Fruit fly (Drosophila melanogaster): ENCODE data around the gene CG15546.

CG15546 gene

dm6 chr3R:30865365-30865770 is 10.6 kb downstream of the CG15546 start (continued):
- TF ChIP-seq Fer2 (tag; optimal IDR thresholded peaks at IDR 0.05) (no peak), CG30403 (GFP tag; optimal IDR thresholded peaks at IDR 0.05) (peak; percentile 14), CG17361 (GFP tag; IDR thresholded peaks at IDR 0.05) (0 out of 3 replicates have a peak, but pooled peaks have one; percentile 23), Sox102F (GFP tag; optimal IDR thresholded peaks at IDR 0.05) (peak; percentile 6), Mrtf (GFP tag; IDR thresholded peaks at IDR 0.05) (no peak), CG3163 (GFP tag; optimal IDR thresholded peaks at IDR 0.05) (no peak), CG33557 (GFP tag; optimal IDR thresholded peaks at IDR 0.05) (peak; percentile 55), HLH3B (GFP tag; IDR thresholded peaks at IDR 0.05) (peak; percentile 45), Rfx (GFP tag; IDR thresholded peaks at IDR 0.05) (no peak), Optix (GFP tag; IDR thresholded peaks at IDR 0.05) (no peak), NC2β (GFP tag; optimal IDR thresholded peaks at IDR 0.05) (no peak), oc (tag; optimal IDR thresholded peaks at IDR 0.05) (no peak), cas (GFP tag; IDR thresholded peaks at IDR 0.05) (no peak), CG6254 (GFP tag; optimal IDR thresholded peaks at IDR 0.05) (peak; percentile 2), bsh (GFP tag; optimal IDR thresholded peaks at IDR 0.05) (peak in 1 of 2 experiments; percentile 52), Ravus (GFP tag; IDR thresholded peaks at IDR 0.05) (no peak), bcd (GFP tag; optimal IDR thresholded peaks at IDR 0.05) (peak; percentile 4), CG3281 (GFP tag; optimal IDR thresholded peaks at IDR 0.05) (no peak), tll (GFP tag; optimal IDR thresholded peaks at IDR 0.05) (peak in 1 of 2 experiments; percentile 77), odd (GFP tag; optimal IDR thresholded peaks at IDR 0.05) (peak; percentile 1), CG1529 (GFP tag; optimal IDR thresholded peaks at IDR 0.05) (peak; percentile 36), CG15696 (tag; optimal IDR thresholded peaks at IDR 0.05) (peak; percentile 64), eve (GFP tag; optimal IDR thresholded peaks at IDR 0.05) (peak in 1 of 2 experiments; percentile 69), chm (GFP tag; IDR thresholded peaks at IDR 0.05) (peak; percentile 48; the same call in 1 of the 2 replicates), C15 (GFP tag; IDR thresholded peaks at IDR 0.05) (no peak), CG13775 (GFP tag; optimal IDR thresholded peaks at IDR 0.05) (peak; percentile 17), CG3847 (GFP tag; IDR thresholded peaks at IDR 0.05) (peak; percentile 29; the same call in 1 of the 2 replicates), Spps (tag; optimal IDR thresholded peaks at IDR 0.05) (peak; percentile 27), CG7556 (GFP tag; optimal IDR thresholded peaks at IDR 0.05) (peak; percentile 57), pros (GFP tag; optimal IDR thresholded peaks at IDR 0.05) (peak; percentile 93), CG10366 (GFP tag; IDR thresholded peaks at IDR 0.05) (peak; percentile 22; the same call in 1 of the 2 replicates), Xrp1 (GFP tag; IDR thresholded peaks at IDR 0.05) (peak; percentile 73), PHDP (tag; optimal IDR thresholded peaks at IDR 0.05) (peak; percentile 16), sna (GFP tag; IDR thresholded peaks at IDR 0.05; ENCODE audit: partially characterized antibody) (no peak), MTF-1 (GFP tag; optimal IDR thresholded peaks at IDR 0.05; ENCODE audit: borderline replicate concordance) (no peak), ase (GFP tag; IDR thresholded peaks at IDR 0.05) (no peak), CG4404 (GFP tag; IDR thresholded peaks at IDR 0.05) (peak; percentile 51), peb (GFP tag; IDR thresholded peaks at IDR 0.05) (0 out of 2 replicates have a peak, but pooled peaks have one; percentile 12), CG1647 (GFP tag; optimal IDR thresholded peaks at IDR 0.05) (no peak), sqz (GFP tag; optimal IDR thresholded peaks at IDR 0.05) (no peak), CG10565 (GFP tag; optimal IDR thresholded peaks at IDR 0.05) (no peak), CG10979 (tag; optimal IDR thresholded peaks at IDR 0.05) (peak; percentile 68), CG10431 (GFP tag; optimal IDR thresholded peaks at IDR 0.05) (peak; percentile 8), CG9876 (GFP tag; optimal IDR thresholded peaks at IDR 0.05) (no peak), grn (GFP tag; optimal IDR thresholded peaks at IDR 0.05) (no peak), CG2712 (tag; optimal IDR thresholded peaks at IDR 0.05) (peak; percentile 72), CG14441 (GFP tag; IDR thresholded peaks at IDR 0.05) (no peak), phol (tag; optimal IDR thresholded peaks at IDR 0.05) (peak; percentile 42), Nf-YC (tag; optimal IDR thresholded peaks at IDR 0.05) (peak; percentile 35), kni (GFP tag; optimal IDR thresholded peaks at IDR 0.05) (peak; percentile 12)
